Worm (Caenorhabditis elegans): ENCODE measurements around the gene arrd-16.
A peak's percentile ranks its signal among the peaks of the same experiment; 100 is the strongest.

DNA sequence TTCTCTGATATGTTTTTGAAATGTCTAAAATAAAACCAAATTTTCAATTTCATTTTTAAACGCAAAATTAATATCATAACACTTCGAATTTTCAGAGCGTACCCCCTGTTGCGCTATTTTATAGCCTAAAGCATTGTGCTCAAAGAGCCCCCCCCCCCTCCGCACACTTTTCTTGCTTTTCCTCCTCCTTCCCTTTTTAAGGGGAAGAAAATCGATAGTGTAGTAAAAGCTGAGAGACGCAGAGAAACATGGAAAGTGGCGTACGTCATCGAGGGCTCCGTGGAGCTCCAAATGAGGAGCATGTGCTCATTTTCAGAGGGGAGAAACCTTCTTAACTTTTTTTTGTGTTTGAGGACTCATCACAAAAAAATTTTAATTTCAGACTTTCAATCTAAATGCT is 12.0 kb upstream of the arrd-16 start, which contains the start of gene cccp-1:
- no peak for TF ChIP-seq unc-62 (GFP tag; optimal IDR thresholded peaks at IDR 0.05)
- TF ChIP-seq jun-1 (tag; optimal IDR thresholded peaks at IDR 0.05), result no peak
- TF ChIP-seq R02D3.7 (tag; optimal IDR thresholded peaks at IDR 0.05), result no peak
- TF ChIP-seq nhr-11 (tag; optimal IDR thresholded peaks at IDR 0.05), result no peak
- no peak for TF ChIP-seq ama-1 (optimal IDR thresholded peaks at IDR 0.05)
- no peak for TF ChIP-seq nhr-77 (tag; optimal IDR thresholded peaks at IDR 0.05)
- TF ChIP-seq zag-1 (tag; optimal IDR thresholded peaks at IDR 0.05), result no peak
- TF ChIP-seq egl-27 (tag; optimal IDR thresholded peaks at IDR 0.05), result no peak
- no peak for TF ChIP-seq unc-39 (tag; optimal IDR thresholded peaks at IDR 0.05)
- no peak for TF ChIP-seq fos-1 (tag; optimal IDR thresholded peaks at IDR 0.05)
- no peak for TF ChIP-seq ZK546.5 (tag; optimal IDR thresholded peaks at IDR 0.05)
- TF ChIP-seq nfya-1 (tag; optimal IDR thresholded peaks at IDR 0.05; ENCODE audit: insufficient read depth), result peak; percentile 71

Measured in whole organism, L3 larva.